Fruit fly (Drosophila melanogaster) whole organism, embryonic: ENCODE results near the gene CG3566.

Experiments used
- CG10654 ChIP-seq: fragments of 200-800 bp; sonication (Bioruptor generic); optimal IDR thresholded peaks from 2 replicates; lab custom pipeline; 2016; ENCODE audit warnings: missing biosample characterization, missing genetic modification characterization
- CG12155 ChIP-seq: fragments of 200-800 bp; sonication (Bioruptor generic); optimal IDR thresholded peaks from 3 replicates; lab custom pipeline; 2016; ENCODE audit warnings: missing biosample characterization, missing genetic modification characterization
- CG13296 ChIP-seq: fragments of 200-800 bp; sonication (Bioruptor generic); optimal IDR thresholded peaks from 3 replicates; lab custom pipeline; 2018; ENCODE audit warnings: missing biosample characterization, mild to moderate bottlenecking, missing genetic modification characterization
- CG14710 ChIP-seq: fragments of 200-800 bp; sonication (Bioruptor generic); optimal IDR thresholded peaks from 3 replicates; lab custom pipeline; 2019; ENCODE audit warnings: missing biosample characterization, mild to moderate bottlenecking, missing genetic modification characterization, moderate library complexity
- CG16813 ChIP-seq: fragments of 200-800 bp; sonication (Bioruptor generic); IDR thresholded peaks from 3 replicates; pipeline ENCODE4 v1.3.6; 2022; ENCODE audit warnings: missing biosample characterization, missing genetic modification characterization; ENCODE audit not compliant: partially characterized antibody
- CG1792 ChIP-seq: fragments of 200-800 bp; sonication (Bioruptor generic); optimal IDR thresholded peaks from 2 replicates; lab custom pipeline; 2016; ENCODE audit warnings: missing biosample characterization, missing genetic modification characterization
- CG30431 ChIP-seq: fragments of 200-800 bp; sonication (Bioruptor generic); optimal IDR thresholded peaks from 2 replicates; lab custom pipeline; 2017; ENCODE audit warnings: missing biosample characterization, missing genetic modification characterization
- CG31441 ChIP-seq: fragments of 200-800 bp; sonication (Bioruptor generic); IDR thresholded peaks from 2 replicates; pipeline ENCODE4 v1.3.6; 2022; ENCODE audit warnings: missing biosample characterization, missing genetic modification characterization
- CG3995 ChIP-seq: fragments of 200-800 bp; sonication (Bioruptor generic); optimal IDR thresholded peaks from 3 replicates; lab custom pipeline; 2016; ENCODE audit warnings: missing biosample characterization, missing genetic modification characterization
- CG43689 ChIP-seq: fragments of 200-800 bp; sonication (Bioruptor generic); IDR thresholded peaks from 2 replicates; pipeline ENCODE4 v1.3.6; 2022; ENCODE audit warnings: missing biosample characterization, missing genetic modification characterization
- CG7372 ChIP-seq: fragments of 200-800 bp; sonication (Bioruptor generic); IDR thresholded peaks from 2 replicates; pipeline ENCODE4 v1.3.6; 2022; ENCODE audit warnings: missing biosample characterization, missing genetic modification characterization
- CG7839 ChIP-seq: fragments of 200-800 bp; sonication (Bioruptor generic); optimal IDR thresholded peaks from 3 replicates; lab custom pipeline; 2018; ENCODE audit warnings: missing biosample characterization, mild to moderate bottlenecking, missing genetic modification characterization, moderate library complexity
- CG8089 ChIP-seq: fragments of 200-800 bp; sonication (Bioruptor generic); optimal IDR thresholded peaks from 3 replicates; lab custom pipeline; 2016; ENCODE audit warnings: missing biosample characterization, missing genetic modification characterization
- CG8765 ChIP-seq: fragments of 200-800 bp; sonication (Bioruptor generic); IDR thresholded peaks from 2 replicates; pipeline ENCODE4 v1.3.6; 2022; ENCODE audit warnings: missing biosample characterization, missing genetic modification characterization
- D19A ChIP-seq: fragments of 200-800 bp; optimal IDR thresholded peaks from 3 replicates; lab custom pipeline; 2019; ENCODE audit warnings: missing biosample characterization, mild to moderate bottlenecking, missing genetic modification characterization, moderate library complexity
- Dip2 ChIP-seq: fragments of 200-800 bp; sonication (Bioruptor generic); IDR thresholded peaks from 2 replicates; pipeline ENCODE4 v1.3.6; 2022; ENCODE audit warnings: missing biosample characterization, missing genetic modification characterization
- Dp ChIP-seq: fragments of 200-800 bp; sonication (Bioruptor generic); optimal IDR thresholded peaks from 2 replicates; lab custom pipeline; 2018; ENCODE audit warnings: missing biosample characterization, mild to moderate bottlenecking, missing genetic modification characterization, moderate library complexity
- Eip74EF ChIP-seq, 2 experiments: fragments of 200-800 bp in 1 of 2; fragments of >200 bp in 1 of 2; sonication (Bioruptor generic) in 1 of 2; optimal IDR thresholded peaks; 2 replicates each; lab custom pipeline; 2017 to 2019; ENCODE audit warnings: missing biosample characterization in 2 of 2, missing genetic modification characterization in 2 of 2, mild to moderate bottlenecking in 1 of 2, moderate library complexity in 1 of 2
- Fer3 ChIP-seq: fragments of 200-800 bp; sonication (Bioruptor generic); optimal IDR thresholded peaks from 2 replicates; lab custom pipeline; 2018; ENCODE audit warnings: missing biosample characterization, mild to moderate bottlenecking, missing genetic modification characterization, moderate library complexity
- H15 ChIP-seq: fragments of 200-800 bp; sonication (Bioruptor generic); IDR thresholded peaks from 3 replicates; pipeline ENCODE4 v1.3.6; 2022; ENCODE audit warnings: missing biosample characterization, missing genetic modification characterization
- H2.0 ChIP-seq: fragments of 200-800 bp; sonication (Bioruptor generic); IDR thresholded peaks from 2 replicates; pipeline ENCODE4 v1.3.6; 2022; ENCODE audit warnings: missing biosample characterization, missing genetic modification characterization
- HLH54F ChIP-seq: fragments of 200-800 bp; sonication (Bioruptor generic); optimal IDR thresholded peaks from 3 replicates; lab custom pipeline; 2016; ENCODE audit warnings: missing biosample characterization, missing genetic modification characterization
- HLHmδ ChIP-seq: fragments of 200-800 bp; sonication (Bioruptor generic); optimal IDR thresholded peaks from 2 replicates; lab custom pipeline; 2018; ENCODE audit warnings: missing biosample characterization, mild to moderate bottlenecking, missing genetic modification characterization, moderate library complexity
- NFAT ChIP-seq: fragments of 200-800 bp; sonication (Bioruptor generic); IDR thresholded peaks from 2 replicates; pipeline ENCODE4 v1.3.6; 2022; ENCODE audit warnings: missing biosample characterization, missing genetic modification characterization
- Nf-YB ChIP-seq: fragments of 200-800 bp; sonication (Bioruptor generic); optimal IDR thresholded peaks from 3 replicates; lab custom pipeline; 2019; ENCODE audit warnings: missing biosample characterization, mild to moderate bottlenecking, missing genetic modification characterization, moderate library complexity
- Taf1 ChIP-seq: fragments of 200-800 bp; sonication (Bioruptor generic); IDR thresholded peaks from 2 replicates; pipeline ENCODE4 v1.3.6; 2022; ENCODE audit warnings: missing biosample characterization, missing genetic modification characterization
- ato ChIP-seq: fragments of 200-800 bp; sonication (Bioruptor generic); IDR thresholded peaks from 2 replicates; pipeline ENCODE4 v1.3.6; 2022; ENCODE audit warnings: missing biosample characterization, missing genetic modification characterization; ENCODE audit not compliant: partially characterized antibody
- bcd ChIP-seq: fragments of 200-800 bp; sonication (Bioruptor generic); optimal IDR thresholded peaks from 2 replicates; lab custom pipeline; 2017; ENCODE audit warnings: missing biosample characterization, mild to moderate bottlenecking, missing genetic modification characterization
- cato ChIP-seq: fragments of 200-800 bp; sonication (Bioruptor generic); optimal IDR thresholded peaks from 2 replicates; lab custom pipeline; 2016; ENCODE audit warnings: missing biosample characterization, missing genetic modification characterization, borderline replicate concordance
- chinmo ChIP-seq: fragments of 200-800 bp; sonication (Bioruptor generic); IDR thresholded peaks from 4 replicates; pipeline ENCODE4 v1.3.6; 2022; ENCODE audit warnings: missing biosample characterization, missing genetic modification characterization; ENCODE audit not compliant: partially characterized antibody
- chm ChIP-seq: fragments of 200-800 bp; sonication (Bioruptor generic); IDR thresholded peaks from 2 replicates; pipeline ENCODE4 v1.3.6; 2022; ENCODE audit warnings: missing biosample characterization, missing genetic modification characterization
- crp ChIP-seq, 2 experiments: fragments of 200-800 bp; sonication (Bioruptor generic); optimal IDR thresholded peaks; 2 replicates in 1 of 2; 3 replicates in 1 of 2; lab custom pipeline; 2017; ENCODE audit warnings: missing biosample characterization in 2 of 2, missing genetic modification characterization in 2 of 2, mild to moderate bottlenecking in 1 of 2, moderate library complexity in 1 of 2
- cwo ChIP-seq: fragments of 200-800 bp; sonication (Bioruptor generic); optimal IDR thresholded peaks from 3 replicates; lab custom pipeline; 2017; ENCODE audit warnings: missing biosample characterization, missing genetic modification characterization, mild to moderate bottlenecking, moderate library complexity, missing genetic modification reagents
- dati ChIP-seq: fragments of 200-800 bp; sonication (Bioruptor generic); IDR thresholded peaks from 2 replicates; pipeline ENCODE4 v1.3.6; 2022; ENCODE audit warnings: missing biosample characterization, missing genetic modification characterization
- hbn ChIP-seq: fragments of 200-800 bp; sonication (Bioruptor generic); IDR thresholded peaks from 2 replicates; pipeline ENCODE4 v1.3.6; 2022; ENCODE audit warnings: missing biosample characterization, missing genetic modification characterization; ENCODE audit not compliant: partially characterized antibody
- ind ChIP-seq: fragments of 200-800 bp; sonication (Bioruptor generic); optimal IDR thresholded peaks from 3 replicates; lab custom pipeline; 2016; ENCODE audit warnings: missing biosample characterization, missing genetic modification characterization
- kay ChIP-seq: fragments of 200-800 bp; sonication (Bioruptor generic); optimal IDR thresholded peaks from 2 replicates; lab custom pipeline; 2016; ENCODE audit warnings: missing biosample characterization, missing genetic modification characterization
- ken ChIP-seq: fragments of 200-800 bp; sonication (Bioruptor generic); IDR thresholded peaks from 3 replicates; pipeline ENCODE4 v1.3.6; 2022; ENCODE audit warnings: missing biosample characterization, missing genetic modification characterization
- mam ChIP-seq: fragments of 200-800 bp; sonication (Bioruptor generic); optimal IDR thresholded peaks from 3 replicates; lab custom pipeline; 2016; ENCODE audit warnings: missing biosample characterization, missing genetic modification characterization
- mld ChIP-seq: fragments of 200-800 bp; sonication (Bioruptor generic); IDR thresholded peaks from 3 replicates; pipeline ENCODE4 v1.3.6; 2022; ENCODE audit warnings: missing biosample characterization, missing genetic modification characterization; ENCODE audit not compliant: partially characterized antibody
- onecut ChIP-seq: fragments of 200-800 bp; sonication (Bioruptor generic); IDR thresholded peaks from 2 replicates; pipeline ENCODE4 v1.3.6; 2022; ENCODE audit warnings: missing biosample characterization, missing genetic modification characterization
- sd ChIP-seq: fragments of 200-800 bp; sonication (Bioruptor generic); optimal IDR thresholded peaks from 3 replicates; lab custom pipeline; 2018; ENCODE audit warnings: missing biosample characterization, mild to moderate bottlenecking, missing genetic modification characterization, moderate library complexity
- sens ChIP-seq: fragments of 200-800 bp; sonication (Bioruptor generic); peaks from one replicate; lab custom pipeline; 2016; ENCODE audit warnings: missing biosample characterization, missing genetic modification characterization
- sens-2 ChIP-seq: fragments of 200-800 bp; sonication (Bioruptor generic); IDR thresholded peaks from 2 replicates; pipeline ENCODE4 v1.3.6; 2022; ENCODE audit warnings: missing biosample characterization, missing genetic modification characterization
- so ChIP-seq: fragments of 200-800 bp; sonication (Bioruptor generic); IDR thresholded peaks from 3 replicates; pipeline ENCODE4 v1.3.6; 2022; ENCODE audit warnings: missing biosample characterization, missing genetic modification characterization
- tio ChIP-seq: fragments of 200-800 bp; sonication (Bioruptor generic); optimal IDR thresholded peaks from 2 replicates; lab custom pipeline; 2017; ENCODE audit warnings: missing biosample characterization, missing genetic modification characterization, inconsistent platforms
- toy ChIP-seq: fragments of 200-800 bp; sonication (Bioruptor generic); IDR thresholded peaks from 2 replicates; pipeline ENCODE4 v1.3.6; 2022; ENCODE audit warnings: missing biosample characterization, missing genetic modification characterization
- twi ChIP-seq: fragments of 200-800 bp; optimal IDR thresholded peaks from 2 replicates; lab custom pipeline; 2019; ENCODE audit warnings: missing biosample characterization, mild to moderate bottlenecking, missing genetic modification characterization, moderate library complexity
- unc-4 ChIP-seq: fragments of 200-800 bp; sonication (Bioruptor generic); IDR thresholded peaks from 2 replicates; pipeline ENCODE4 v1.3.6; 2022; ENCODE audit warnings: missing biosample characterization, missing genetic modification characterization; ENCODE audit not compliant: partially characterized antibody
- zen2 ChIP-seq: fragments of 200-800 bp; sonication (Bioruptor generic); IDR thresholded peaks from 3 replicates; pipeline ENCODE4 v1.3.6; 2022; ENCODE audit warnings: missing biosample characterization, missing genetic modification characterization; ENCODE audit not compliant: partially characterized antibody

The CG3566 gene

dm6 chrX:6295129-6295539 lies 18.6 kb upstream of the CG3566 start, which contains the start of the genes CG15891 and CG3815 (continued):
- no peak for TF ChIP-seq ato (GFP tag; lab: Robert Waterston, UW)
- peak; percentile 61 for TF ChIP-seq bcd (GFP tag; lab: Kevin White, UChicago)
- no peak for TF ChIP-seq kay (GFP tag; lab: Kevin White, UChicago)
- TF ChIP-seq hbn (GFP tag; lab: Robert Waterston, UW) = no peak; the same call in 1 of the 2 replicates
- TF ChIP-seq ken (GFP tag; lab: Robert Waterston, UW) = 0 out of 3 replicates have a peak, but pooled peaks have one; percentile 27
- TF ChIP-seq CG8765 (GFP tag; lab: Robert Waterston, UW) = 0 out of 2 replicates have a peak, but pooled peaks have one; percentile 27
- TF ChIP-seq D19A (tag; lab: Kevin White, UChicago) = no peak
- TF ChIP-seq Dp (GFP tag; lab: Kevin White, UChicago) = peak; percentile 18
- no peak for TF ChIP-seq sens-2 (GFP tag; lab: Robert Waterston, UW)
- peak; percentile 49 for TF ChIP-seq CG3995 (GFP tag; lab: Kevin White, UChicago)
- TF ChIP-seq ind (GFP tag; lab: Kevin White, UChicago) = peak; percentile 57
- TF ChIP-seq tio (GFP tag; lab: Kevin White, UChicago) = no peak
- TF ChIP-seq unc-4 (GFP tag; lab: Robert Waterston, UW) = peak; percentile 59; the same call in 1 of the 2 replicates
- TF ChIP-seq CG7839 (tag; lab: Kevin White, UChicago) = peak; percentile 66
- TF ChIP-seq CG13296 (GFP tag; lab: Kevin White, UChicago) = no peak
- TF ChIP-seq CG7372 (GFP tag; lab: Robert Waterston, UW) = peak; percentile 45; the same call in 1 of the 2 replicates
- no peak for TF ChIP-seq mld (GFP tag; lab: Robert Waterston, UW)
- no peak for TF ChIP-seq CG43689 (GFP tag; lab: Robert Waterston, UW)
- peak; percentile 81 for TF ChIP-seq sens
- no peak for TF ChIP-seq H2.0 (GFP tag; lab: Robert Waterston, UW)
- peak; percentile 38 for TF ChIP-seq CG30431 (GFP tag; lab: Kevin White, UChicago)
- TF ChIP-seq Taf1 (GFP tag; lab: Robert Waterston, UW) = no peak; the same call in 1 of the 2 replicates
- no peak for TF ChIP-seq NFAT (GFP tag; lab: Robert Waterston, UW)
- no peak for TF ChIP-seq zen2 (GFP tag; lab: Robert Waterston, UW)
- peak; percentile 48 for TF ChIP-seq twi (tag; lab: Kevin White, UChicago)
- no peak for TF ChIP-seq chm (GFP tag; lab: Robert Waterston, UW)
- peak; percentile 25 for TF ChIP-seq CG1792 (GFP tag; lab: Kevin White, UChicago)
- TF ChIP-seq so = peak; percentile 62; the same call in 1 of the 3 replicates
- TF ChIP-seq CG12155 (GFP tag; lab: Kevin White, UChicago) = peak; percentile 81
- no peak for TF ChIP-seq H15 (GFP tag; lab: Robert Waterston, UW)
- no peak for TF ChIP-seq Eip74EF (GFP tag; optimal IDR thresholded peaks at IDR 0.05; lab: Kevin White, UChicago)
- TF ChIP-seq cwo (GFP tag; lab: Kevin White, UChicago) = no peak
- peak; percentile 60 for TF ChIP-seq mam
- TF ChIP-seq HLHmδ (GFP tag; lab: Kevin White, UChicago) = no peak
- peak; percentile 3 for TF ChIP-seq Nf-YB (GFP tag; lab: Kevin White, UChicago)
- TF ChIP-seq toy = no peak
- no peak; the same call in 1 of the 2 replicates for TF ChIP-seq CG31441 (GFP tag; lab: Robert Waterston, UW)
- TF ChIP-seq sd = no peak
- TF ChIP-seq CG14710 (tag; lab: Kevin White, UChicago) = peak; percentile 66
- TF ChIP-seq CG16813 (GFP tag; lab: Robert Waterston, UW) = peak; percentile 46; the same call in 2 of the 3 replicates
- TF ChIP-seq chinmo (GFP tag; lab: Robert Waterston, UW) = 0 out of 4 replicates have a peak, but pooled peaks have one; percentile 34
- TF ChIP-seq CG10654 (GFP tag; lab: Kevin White, UChicago) = peak; percentile 37
- TF ChIP-seq dati (GFP tag; lab: Robert Waterston, UW) = no peak
- peak; percentile 36 for TF ChIP-seq HLH54F
- no peak for TF ChIP-seq Dip2 (GFP tag; lab: Robert Waterston, UW)
- TF ChIP-seq cato (GFP tag; lab: Kevin White, UChicago) = no peak
- no peak for TF ChIP-seq CG8089
- peak in 1 of 2 experiments; percentile 36 for TF ChIP-seq crp (GFP tag; optimal IDR thresholded peaks at IDR 0.05; lab: Kevin White, UChicago)
- TF ChIP-seq Fer3 (tag; lab: Kevin White, UChicago) = peak; percentile 48
- TF ChIP-seq onecut (GFP tag; lab: Robert Waterston, UW) = peak; percentile 34; the same call in 1 of the 2 replicates
